Worm (Caenorhabditis elegans): ENCODE measurements around the gene txt-9.

The txt-9 gene

ce11 chrII:5048185-5048795 lies 37.3 kb upstream of the txt-9 start:
- TF ChIP-seq C34F6.9 (tag; optimal IDR thresholded peaks at IDR 0.05) (peak; percentile 13), nhr-129 (tag; optimal IDR thresholded peaks at IDR 0.05) (peak; percentile 54), unc-39 (tag; optimal IDR thresholded peaks at IDR 0.05) (no peak)

- TF ChIP-seq nhr-23 (tag; optimal IDR thresholded peaks at IDR 0.05) (no peak), ama-1 (optimal IDR thresholded peaks at IDR 0.05) (no peak), mbf-1 (tag; optimal IDR thresholded peaks at IDR 0.05) (no peak), ZK546.5 (tag; optimal IDR thresholded peaks at IDR 0.05) (no peak), lin-11 (tag; optimal IDR thresholded peaks at IDR 0.05) (no peak), unc-55 (GFP tag; optimal IDR thresholded peaks at IDR 0.05) (no peak), nhr-25 (tag; optimal IDR thresholded peaks at IDR 0.05) (peak; percentile 84), ceh-82 (tag; optimal IDR thresholded peaks at IDR 0.05) (no peak), egl-27 (tag; optimal IDR thresholded peaks at IDR 0.05) (peak; percentile 28), alr-1 (tag; optimal IDR thresholded peaks at IDR 0.05) (no peak), elt-1 (tag; optimal IDR thresholded peaks at IDR 0.05) (no peak), nhr-237 (tag; optimal IDR thresholded peaks at IDR 0.05) (no peak), peb-1 (tag; optimal IDR thresholded peaks at IDR 0.05) (no peak), snpc-4 (tag; optimal IDR thresholded peaks at IDR 0.05) (no peak), lin-39 (tag; optimal IDR thresholded peaks at IDR 0.05) (no peak), elt-3 (tag; optimal IDR thresholded peaks at IDR 0.05) (no peak), aly-2 (tag; optimal IDR thresholded peaks at IDR 0.05) (no peak), nhr-11 (tag; optimal IDR thresholded peaks at IDR 0.05) (no peak), skn-1 (tag; optimal IDR thresholded peaks at IDR 0.05) (no peak), nhr-129 (tag; optimal IDR thresholded peaks at IDR 0.05) (peak; percentile 5), ztf-11 (tag; optimal IDR thresholded peaks at IDR 0.05) (no peak), mab-5 (tag; optimal IDR thresholded peaks at IDR 0.05) (peak; percentile 62), sem-4 (tag; optimal IDR thresholded peaks at IDR 0.05) (peak; percentile 31), C34F6.9 (tag; optimal IDR thresholded peaks at IDR 0.05) (peak; percentile 2), dmd-4 (tag; optimal IDR thresholded peaks at IDR 0.05) (no peak), nhr-21 (tag; optimal IDR thresholded peaks at IDR 0.05) (no peak), Y55F3AM.14 (GFP tag; optimal IDR thresholded peaks at IDR 0.05) (no peak), gmeb-1 (tag; optimal IDR thresholded peaks at IDR 0.05) (no peak), unc-39 (tag; optimal IDR thresholded peaks at IDR 0.05) (no peak), F13H6.1 (tag; optimal IDR thresholded peaks at IDR 0.05) (peak; percentile 11), unc-62 (GFP tag; optimal IDR thresholded peaks at IDR 0.05) (no peak), nhr-77 (tag; optimal IDR thresholded peaks at IDR 0.05) (no peak), lsy-2 (tag; optimal IDR thresholded peaks at IDR 0.05) (peak in 1 of 2 experiments; percentile 29), lin-13 (GFP tag; optimal IDR thresholded peaks at IDR 0.05) (no peak), sma-3 (GFP tag; optimal IDR thresholded peaks at IDR 0.05) (peak; percentile 21), zag-1 (tag; optimal IDR thresholded peaks at IDR 0.05) (no peak), R02D3.7 (tag; optimal IDR thresholded peaks at IDR 0.05) (no peak), nhr-12 (tag; optimal IDR thresholded peaks at IDR 0.05) (no peak), mdl-1 (tag; optimal IDR thresholded peaks at IDR 0.05) (no peak), crh-2 (tag; optimal IDR thresholded peaks at IDR 0.05) (peak; percentile 64), nhr-10 (tag; optimal IDR thresholded peaks at IDR 0.05) (no peak), ztf-4 (tag; optimal IDR thresholded peaks at IDR 0.05) (no peak), ztf-1 (GFP tag; conservative IDR thresholded peaks at IDR 0.05) (no peak), ceh-16 (tag; optimal IDR thresholded peaks at IDR 0.05) (no peak), blmp-1 (tag; optimal IDR thresholded peaks at IDR 0.05; ENCODE audit: insufficient read depth) (peak; percentile 22), sma-9 (GFP tag; optimal IDR thresholded peaks at IDR 0.05) (peak; percentile 19), sma-9 (tag; optimal IDR thresholded peaks at IDR 0.05) (no peak), nhr-6 (tag; optimal IDR thresholded peaks at IDR 0.05) (peak; percentile 4), fos-1 (tag; optimal IDR thresholded peaks at IDR 0.05) (no peak)
These were observed 36.3 kb upstream of the txt-9 start for ce11 chrII:5049249-5049648.
